Fruit fly (Drosophila melanogaster) S2 (cell line): Measurements from ENCODE around the gene Eig71Ea.

ENCODE experiments used
- CG8478 ChIP-seq: fragments of >200 bp; optimal IDR thresholded peaks from 2 replicates; lab custom pipeline; 2018
- CTCF ChIP-seq, 2 experiments: fragments of >200 bp; optimal IDR thresholded peaks; 2 replicates each; lab custom pipeline; 2018

- TF ChIP-seq CG8478 (lab: Kevin White, UChicago) (no peak), CTCF (optimal IDR thresholded peaks at IDR 0.05; lab: Kevin White, UChicago) (no peak)
Observed at dm6 chr3L:15632653-15633052, 16.8 kb downstream of the Eig71Ea start.
